Fruit fly (Drosophila melanogaster) whole organism, embryonic: ENCODE data around the gene Cyp12a4.

Experiments used
- Bgb ChIP-seq: fragments of 200-800 bp; sonication (Bioruptor generic); IDR thresholded peaks from 2 replicates; pipeline ENCODE4 v1.3.6; 2022; ENCODE audit warnings: missing biosample characterization, missing genetic modification characterization; ENCODE audit not compliant: partially characterized antibody
- CG10209 ChIP-seq: fragments of 200-800 bp; sonication (Bioruptor generic); optimal IDR thresholded peaks from 3 replicates; lab custom pipeline; 2017; ENCODE audit warnings: missing biosample characterization, mild to moderate bottlenecking, missing genetic modification characterization, missing genetic modification reagents
- CG11695 ChIP-seq: fragments of 200-800 bp; sonication (Bioruptor generic); IDR thresholded peaks from 3 replicates; pipeline ENCODE4 v1.3.6; 2022; ENCODE audit warnings: missing biosample characterization, missing genetic modification characterization
- CG12769 ChIP-seq: fragments of 200-800 bp; sonication (Bioruptor generic); optimal IDR thresholded peaks from 2 replicates; lab custom pipeline; 2019; ENCODE audit warnings: missing biosample characterization, mild to moderate bottlenecking, missing genetic modification characterization, moderate library complexity
- CG14014 ChIP-seq: fragments of 200-800 bp; sonication (Bioruptor generic); IDR thresholded peaks from 2 replicates; pipeline ENCODE4 v1.3.6; 2022; ENCODE audit warnings: missing biosample characterization, missing genetic modification characterization
- CG15601 ChIP-seq: fragments of 200-800 bp; sonication (Bioruptor generic); optimal IDR thresholded peaks from 3 replicates; lab custom pipeline; 2019; ENCODE audit warnings: missing biosample characterization, mild to moderate bottlenecking, missing genetic modification characterization, moderate library complexity
- CG16813 ChIP-seq: fragments of 200-800 bp; sonication (Bioruptor generic); IDR thresholded peaks from 3 replicates; pipeline ENCODE4 v1.3.6; 2022; ENCODE audit warnings: missing biosample characterization, missing genetic modification characterization; ENCODE audit not compliant: partially characterized antibody
- CG17359 ChIP-seq: fragments of 200-800 bp; sonication (Bioruptor generic); optimal IDR thresholded peaks from 3 replicates; lab custom pipeline; 2018; ENCODE audit warnings: missing biosample characterization, mild to moderate bottlenecking, missing genetic modification characterization, moderate library complexity
- CG18599 ChIP-seq: fragments of 200-800 bp; sonication (Bioruptor generic); optimal IDR thresholded peaks from 3 replicates; lab custom pipeline; 2017; ENCODE audit warnings: missing biosample characterization, missing genetic modification characterization, mild to moderate bottlenecking, moderate library complexity, missing genetic modification reagents
- CG2120 ChIP-seq: fragments of 200-800 bp; sonication (Bioruptor generic); optimal IDR thresholded peaks from 3 replicates; lab custom pipeline; 2016; ENCODE audit warnings: missing biosample characterization, missing genetic modification characterization
- CG2678 ChIP-seq: fragments of 200-800 bp; sonication (Bioruptor generic); optimal IDR thresholded peaks from 3 replicates; lab custom pipeline; 2019; ENCODE audit warnings: missing biosample characterization, mild to moderate bottlenecking, missing genetic modification characterization, moderate library complexity
- CG33557 ChIP-seq: fragments of 200-800 bp; sonication (Bioruptor generic); optimal IDR thresholded peaks from 2 replicates; lab custom pipeline; 2019; ENCODE audit warnings: missing biosample characterization, mild to moderate bottlenecking, missing genetic modification characterization, moderate library complexity
- CG4424 ChIP-seq: fragments of 200-800 bp; sonication (Bioruptor generic); optimal IDR thresholded peaks from 3 replicates; lab custom pipeline; 2016; ENCODE audit warnings: missing biosample characterization, missing genetic modification characterization
- CG6272 ChIP-seq: fragments of 200-800 bp; sonication (Bioruptor generic); IDR thresholded peaks from 2 replicates; pipeline ENCODE4 v1.3.6; 2022; ENCODE audit warnings: missing biosample characterization, missing genetic modification characterization
- CG7839 ChIP-seq: fragments of 200-800 bp; sonication (Bioruptor generic); optimal IDR thresholded peaks from 3 replicates; lab custom pipeline; 2018; ENCODE audit warnings: missing biosample characterization, mild to moderate bottlenecking, missing genetic modification characterization, moderate library complexity
- CG7987 ChIP-seq: fragments of 200-800 bp; sonication (Bioruptor generic); optimal IDR thresholded peaks from 2 replicates; lab custom pipeline; 2018; ENCODE audit warnings: missing biosample characterization, mild to moderate bottlenecking, missing genetic modification characterization, moderate library complexity
- CG8290 ChIP-seq, 3 experiments: fragments of 200-800 bp; sonication (Bioruptor generic); optimal IDR thresholded peaks; 2 replicates each; lab custom pipeline; 2016 to 2019; ENCODE audit warnings: missing biosample characterization in 3 of 3, missing genetic modification characterization in 3 of 3, mild to moderate bottlenecking in 2 of 3, moderate library complexity in 1 of 3
- CoRest ChIP-seq: fragments of 200-800 bp; sonication (Bioruptor generic); optimal IDR thresholded peaks from 3 replicates; lab custom pipeline; 2018; ENCODE audit warnings: missing biosample characterization, mild to moderate bottlenecking, missing genetic modification characterization, moderate library complexity
- CrebB ChIP-seq: fragments of 200-800 bp; sonication (Bioruptor generic); optimal IDR thresholded peaks from 3 replicates; lab custom pipeline; 2018; ENCODE audit warnings: missing biosample characterization, mild to moderate bottlenecking, missing genetic modification characterization
- D19B ChIP-seq: fragments of 200-800 bp; sonication (Bioruptor generic); optimal IDR thresholded peaks from 2 replicates; lab custom pipeline; 2017; ENCODE audit warnings: missing biosample characterization, mild to moderate bottlenecking, missing genetic modification characterization
- Dbx ChIP-seq: fragments of 200-800 bp; sonication (Bioruptor generic); IDR thresholded peaks from 3 replicates; pipeline ENCODE4 v1.3.6; 2022; ENCODE audit warnings: missing biosample characterization, missing genetic modification characterization
- Eip74EF ChIP-seq, 2 experiments: fragments of 200-800 bp in 1 of 2; fragments of >200 bp in 1 of 2; sonication (Bioruptor generic) in 1 of 2; optimal IDR thresholded peaks; 2 replicates each; lab custom pipeline; 2017 to 2019; ENCODE audit warnings: missing biosample characterization in 2 of 2, missing genetic modification characterization in 2 of 2, mild to moderate bottlenecking in 1 of 2, moderate library complexity in 1 of 2
- HHEX ChIP-seq: fragments of 200-800 bp; sonication (Bioruptor generic); optimal IDR thresholded peaks from 3 replicates; lab custom pipeline; 2017; ENCODE audit warnings: missing biosample characterization, mild to moderate bottlenecking, missing genetic modification characterization, missing genetic modification reagents
- Jarid2 ChIP-seq: fragments of 200-800 bp; sonication (Bioruptor generic); optimal IDR thresholded peaks from 3 replicates; lab custom pipeline; 2017; ENCODE audit warnings: mild to moderate bottlenecking, missing biosample characterization, missing genetic modification reagents, missing genetic modification characterization
- Med ChIP-seq: fragments of 200-800 bp; sonication (Bioruptor generic); peaks from one replicate; lab custom pipeline; 2016; ENCODE audit warnings: missing biosample characterization, missing genetic modification characterization, mild to moderate bottlenecking, inconsistent platforms, moderate library complexity
- Opbp ChIP-seq: fragments of 200-800 bp; sonication (Bioruptor generic); IDR thresholded peaks from 3 replicates; pipeline ENCODE4 v1.3.6; 2022; ENCODE audit warnings: missing biosample characterization, missing genetic modification characterization; ENCODE audit not compliant: partially characterized antibody
- Ravus ChIP-seq: fragments of 200-800 bp; sonication (Bioruptor generic); IDR thresholded peaks from 2 replicates; pipeline ENCODE4 v1.3.6; 2022; ENCODE audit warnings: missing biosample characterization, missing genetic modification characterization
- Rx ChIP-seq: fragments of 200-800 bp; sonication (Bioruptor generic); IDR thresholded peaks from 2 replicates; pipeline ENCODE4 v1.3.6; 2022; ENCODE audit warnings: missing biosample characterization, missing genetic modification characterization
- Scr ChIP-seq: fragments of 200-800 bp; sonication (Bioruptor generic); IDR thresholded peaks from 2 replicates; pipeline ENCODE4 v1.3.6; 2022; ENCODE audit warnings: missing biosample characterization, missing genetic modification characterization; ENCODE audit not compliant: partially characterized antibody
- Tbp ChIP-seq: fragments of >200 bp; optimal IDR thresholded peaks from 2 replicates; lab custom pipeline; 2018; ENCODE audit warnings: missing biosample characterization, missing genetic modification characterization
- Vsx1 ChIP-seq: fragments of 200-800 bp; sonication (Bioruptor generic); optimal IDR thresholded peaks from 2 replicates; lab custom pipeline; 2017; ENCODE audit warnings: missing biosample characterization, mild to moderate bottlenecking, missing genetic modification characterization, missing genetic modification reagents
- Xrp1 ChIP-seq: fragments of 200-800 bp; sonication (Bioruptor generic); IDR thresholded peaks from 2 replicates; pipeline ENCODE4 v1.3.6; 2022; ENCODE audit warnings: missing biosample characterization, missing genetic modification characterization
- ash1 ChIP-seq: fragments of 200-800 bp; sonication (Bioruptor generic); optimal IDR thresholded peaks from 2 replicates; lab custom pipeline; 2018; ENCODE audit warnings: missing biosample characterization, mild to moderate bottlenecking, missing genetic modification characterization
- cato ChIP-seq: fragments of 200-800 bp; sonication (Bioruptor generic); optimal IDR thresholded peaks from 2 replicates; lab custom pipeline; 2016; ENCODE audit warnings: missing biosample characterization, missing genetic modification characterization, borderline replicate concordance
- caup ChIP-seq: fragments of 200-800 bp; sonication (Bioruptor generic); optimal IDR thresholded peaks from 3 replicates; lab custom pipeline; 2017; ENCODE audit warnings: missing biosample characterization, mild to moderate bottlenecking, missing genetic modification characterization, moderate library complexity; ENCODE audit not compliant: severe bottlenecking
- ci ChIP-seq: fragments of 200-800 bp; sonication (Bioruptor generic); IDR thresholded peaks from 3 replicates; pipeline ENCODE4 v1.3.6; 2022; ENCODE audit warnings: missing biosample characterization, missing genetic modification characterization
- cwo ChIP-seq: fragments of 200-800 bp; sonication (Bioruptor generic); optimal IDR thresholded peaks from 3 replicates; lab custom pipeline; 2017; ENCODE audit warnings: missing biosample characterization, missing genetic modification characterization, mild to moderate bottlenecking, moderate library complexity, missing genetic modification reagents
- exex ChIP-seq: fragments of 200-800 bp; sonication (Bioruptor generic); optimal IDR thresholded peaks from 4 replicates; lab custom pipeline; 2018; ENCODE audit warnings: missing biosample characterization, mild to moderate bottlenecking, missing genetic modification characterization, moderate library complexity
- fd3F ChIP-seq: fragments of 200-800 bp; sonication (Bioruptor generic); optimal IDR thresholded peaks from 2 replicates; lab custom pipeline; 2018; ENCODE audit warnings: missing biosample characterization, mild to moderate bottlenecking, missing genetic modification characterization, moderate library complexity
- gem ChIP-seq: fragments of 200-800 bp; sonication (Bioruptor generic); optimal IDR thresholded peaks from 2 replicates; lab custom pipeline; 2019; ENCODE audit warnings: missing biosample characterization, mild to moderate bottlenecking, missing genetic modification characterization, moderate library complexity
- grau ChIP-seq: fragments of 200-800 bp; optimal IDR thresholded peaks from 3 replicates; lab custom pipeline; 2019; ENCODE audit warnings: missing biosample characterization, mild to moderate bottlenecking, missing genetic modification characterization, moderate library complexity
- hkb ChIP-seq, 2 experiments: fragments of 200-800 bp in 1 of 2; fragments of >200 bp in 1 of 2; sonication (Bioruptor generic) in 1 of 2; IDR thresholded peaks in 1 of 2; optimal IDR thresholded peaks in 1 of 2; 2 replicates each; pipeline versions ENCODE4 v1.3.6 to Lab custom; 2017 to 2022; ENCODE audit warnings: missing biosample characterization in 1 of 2, missing genetic modification characterization in 1 of 2
- kay ChIP-seq: fragments of 200-800 bp; sonication (Bioruptor generic); optimal IDR thresholded peaks from 2 replicates; lab custom pipeline; 2016; ENCODE audit warnings: missing biosample characterization, missing genetic modification characterization
- rib ChIP-seq: fragments of 200-800 bp; sonication (Bioruptor generic); IDR thresholded peaks from 2 replicates; pipeline ENCODE4 v1.3.6; 2022; ENCODE audit warnings: missing biosample characterization, missing genetic modification characterization
- sens ChIP-seq: fragments of 200-800 bp; sonication (Bioruptor generic); peaks from one replicate; lab custom pipeline; 2016; ENCODE audit warnings: missing biosample characterization, missing genetic modification characterization
- sr ChIP-seq: fragments of 200-800 bp; sonication (Bioruptor generic); IDR thresholded peaks from 3 replicates; pipeline ENCODE4 v1.3.6; 2022; ENCODE audit warnings: missing biosample characterization, missing genetic modification characterization
- stwl ChIP-seq: fragments of 200-800 bp; sonication (Bioruptor generic); optimal IDR thresholded peaks from 3 replicates; lab custom pipeline; 2018; ENCODE audit warnings: missing biosample characterization, mild to moderate bottlenecking, missing genetic modification characterization, moderate library complexity

Gene Cyp12a4

DNA sequence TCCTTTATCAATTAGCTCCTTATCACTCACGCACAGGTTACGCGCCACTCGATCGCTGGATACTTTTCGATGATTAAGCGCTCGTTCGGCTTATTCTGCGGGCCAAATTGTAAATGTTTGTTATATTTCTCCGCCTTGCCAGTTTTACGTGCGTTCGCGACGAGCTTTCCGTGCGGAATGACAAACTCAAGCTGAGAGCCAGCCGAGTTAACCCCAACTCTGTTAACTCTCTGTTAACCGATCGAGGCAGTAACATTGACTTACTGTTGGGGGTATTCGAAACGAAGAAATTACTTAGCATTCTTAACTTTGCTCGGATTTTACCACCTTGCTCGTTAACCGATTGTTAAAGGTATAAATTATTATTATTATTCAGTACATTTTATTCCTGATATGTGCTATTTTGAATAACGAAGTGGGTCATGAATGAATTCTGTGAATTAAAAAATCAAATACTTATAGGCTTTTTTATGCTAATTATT, 18.6 kb downstream of the Cyp12a4 start, which contains the start of gene CG5835 (continued):
- TF ChIP-seq CG11695 (peak; percentile 55; the same call in 2 of the 3 replicates), CG10209 (GFP tag; lab: Kevin White, UChicago) (no peak), CrebB (tag; lab: Kevin White, UChicago) (peak; percentile 26), Tbp (GFP tag; lab: Kevin White, UChicago) (no peak), CG14014 (GFP tag; lab: Robert Waterston, UW) (0 out of 2 replicates have a peak, but pooled peaks have one; percentile 13), ci (GFP tag; lab: Robert Waterston, UW) (peak; percentile 72), Ravus (GFP tag; lab: Robert Waterston, UW) (no peak), rib (GFP tag; lab: Robert Waterston, UW) (0 out of 2 replicates have a peak, but pooled peaks have one; percentile 65), CG6272 (no peak), HHEX (GFP tag; lab: Kevin White, UChicago) (peak; percentile 10), Rx (GFP tag; lab: Robert Waterston, UW) (0 out of 2 replicates have a peak, but pooled peaks have one; percentile 15), cwo (GFP tag; lab: Kevin White, UChicago) (peak; percentile 13), Vsx1 (GFP tag; lab: Kevin White, UChicago) (peak; percentile 15), CG12769 (tag; lab: Kevin White, UChicago) (peak; percentile 15), CG16813 (GFP tag; lab: Robert Waterston, UW) (no peak), caup (peak; percentile 26), Dbx (GFP tag; lab: Robert Waterston, UW) (peak; percentile 31; the same call in 2 of the 3 replicates), stwl (tag; lab: Kevin White, UChicago) (peak; percentile 10), Med (peak; percentile 74), CG15601 (tag; lab: Kevin White, UChicago) (no peak), exex (peak; percentile 91), Eip74EF (GFP tag; optimal IDR thresholded peaks at IDR 0.05; lab: Kevin White, UChicago) (no peak), CG7987 (GFP tag; lab: Kevin White, UChicago) (peak; percentile 61), CoRest (no peak), CG18599 (GFP tag; lab: Kevin White, UChicago) (peak; percentile 28), sr (GFP tag; lab: Robert Waterston, UW) (peak; percentile 50; the same call in 1 of the 3 replicates), gem (tag; lab: Kevin White, UChicago) (peak; percentile 26), Opbp (GFP tag; lab: Robert Waterston, UW) (0 out of 3 replicates have a peak, but pooled peaks have one; percentile 38), Scr (GFP tag; lab: Robert Waterston, UW) (0 out of 2 replicates have a peak, but pooled peaks have one; percentile 12), fd3F (no peak), CG2678 (peak; percentile 10), Xrp1 (GFP tag; lab: Robert Waterston, UW) (no peak), Jarid2 (GFP tag; lab: Kevin White, UChicago) (peak; percentile 89), CG7839 (peak; percentile 12), ash1 (GFP tag; lab: Kevin White, UChicago) (peak; percentile 16), Bgb (GFP tag; lab: Robert Waterston, UW) (peak; percentile 53; the same call in 1 of the 2 replicates), cato (GFP tag; lab: Kevin White, UChicago) (no peak), CG2120 (GFP tag; lab: Kevin White, UChicago) (peak; percentile 63), CG4424 (GFP tag; lab: Kevin White, UChicago) (peak; percentile 11), CG8290 (GFP tag; optimal IDR thresholded peaks at IDR 0.05; lab: Kevin White, UChicago) (no peak), CG8290 (tag; optimal IDR thresholded peaks at IDR 0.05; lab: Kevin White, UChicago) (peak in 1 of 2 experiments; percentile 75), hkb (optimal IDR thresholded peaks at IDR 0.05; lab: Kevin White, UChicago) (no peak), hkb (GFP tag; IDR thresholded peaks at IDR 0.05; lab: Robert Waterston, UW) (0 out of 2 replicates have a peak, but pooled peaks have one; percentile 17), CG33557 (GFP tag; lab: Kevin White, UChicago) (no peak), grau (tag; lab: Kevin White, UChicago) (peak; percentile 23), CG17359 (tag; lab: Kevin White, UChicago) (peak; percentile 27), sens (GFP tag; lab: Kevin White, UChicago) (peak; percentile 16), kay (GFP tag; lab: Kevin White, UChicago) (peak; percentile 34), D19B (no peak)
